Fruit fly (Drosophila melanogaster) whole organism, embryonic: Measurements from ENCODE around the gene CG12539.

Experiments used
- ATbp ChIP-seq: fragments of 200-800 bp; sonication (Bioruptor generic); optimal IDR thresholded peaks from 2 replicates; lab custom pipeline; 2017; ENCODE audit warnings: missing biosample characterization, mild to moderate bottlenecking, missing genetic modification characterization, missing genetic modification reagents
- Adf1 ChIP-seq: fragments of 200-800 bp; sonication (Bioruptor generic); IDR thresholded peaks from 2 replicates; pipeline ENCODE4 v1.3.6; 2022; ENCODE audit warnings: missing biosample characterization, missing genetic modification characterization
- Aef1 ChIP-seq: fragments of 200-800 bp; sonication (Bioruptor generic); IDR thresholded peaks from 3 replicates; pipeline ENCODE4 v1.3.6; 2022; ENCODE audit warnings: missing biosample characterization, missing genetic modification characterization
- Atf-2 ChIP-seq: fragments of 200-800 bp; sonication (Bioruptor generic); optimal IDR thresholded peaks from 2 replicates; lab custom pipeline; 2016; ENCODE audit warnings: missing biosample characterization, missing genetic modification characterization
- B-H1 ChIP-seq: fragments of 200-800 bp; sonication (Bioruptor generic); IDR thresholded peaks from 3 replicates; pipeline ENCODE4 v1.3.6; 2022; ENCODE audit warnings: missing biosample characterization, missing genetic modification characterization
- B-H2 ChIP-seq: fragments of 200-800 bp; sonication (Bioruptor generic); optimal IDR thresholded peaks from 2 replicates; lab custom pipeline; 2018; ENCODE audit warnings: missing biosample characterization, mild to moderate bottlenecking, missing genetic modification characterization
- CG10654 ChIP-seq: fragments of 200-800 bp; sonication (Bioruptor generic); optimal IDR thresholded peaks from 2 replicates; lab custom pipeline; 2016; ENCODE audit warnings: missing biosample characterization, missing genetic modification characterization
- CG11247 ChIP-seq: fragments of 200-800 bp; sonication (Bioruptor generic); IDR thresholded peaks from 2 replicates; pipeline ENCODE4 v1.3.6; 2022; ENCODE audit warnings: missing biosample characterization, missing genetic modification characterization
- CG1233 ChIP-seq: fragments of 200-800 bp; sonication (Bioruptor generic); optimal IDR thresholded peaks from 4 replicates; lab custom pipeline; 2018; ENCODE audit warnings: missing biosample characterization, mild to moderate bottlenecking, missing genetic modification characterization
- CG13424 ChIP-seq: fragments of 200-800 bp; sonication (Bioruptor generic); optimal IDR thresholded peaks from 2 replicates; lab custom pipeline; 2019; ENCODE audit warnings: missing biosample characterization, mild to moderate bottlenecking, missing genetic modification characterization, moderate library complexity
- CG15269 ChIP-seq: fragments of 200-800 bp; sonication (Bioruptor generic); optimal IDR thresholded peaks from 2 replicates; lab custom pipeline; 2018; ENCODE audit warnings: missing biosample characterization, mild to moderate bottlenecking, missing genetic modification characterization, moderate library complexity
- CG30403 ChIP-seq: fragments of 200-800 bp; sonication (Bioruptor generic); optimal IDR thresholded peaks from 3 replicates; lab custom pipeline; 2016; ENCODE audit warnings: missing biosample characterization, missing genetic modification characterization
- CG31224 ChIP-seq: fragments of 200-800 bp; sonication (Bioruptor generic); IDR thresholded peaks from 2 replicates; pipeline ENCODE4 v1.3.6; 2022; ENCODE audit warnings: missing biosample characterization, missing genetic modification characterization
- CG32772 ChIP-seq: fragments of 200-800 bp; sonication (Bioruptor generic); IDR thresholded peaks from 2 replicates; pipeline ENCODE4 v1.3.6; 2022; ENCODE audit warnings: missing biosample characterization, missing genetic modification characterization
- CG34224 ChIP-seq: fragments of 200-800 bp; sonication (Bioruptor generic); IDR thresholded peaks from 3 replicates; pipeline ENCODE4 v1.3.6; 2022; ENCODE audit warnings: missing biosample characterization, missing genetic modification characterization; ENCODE audit not compliant: partially characterized antibody
- CG3838 ChIP-seq: fragments of 200-800 bp; sonication (Bioruptor generic); optimal IDR thresholded peaks from 3 replicates; lab custom pipeline; 2016; ENCODE audit warnings: missing biosample characterization, missing genetic modification characterization
- CG43689 ChIP-seq: fragments of 200-800 bp; sonication (Bioruptor generic); IDR thresholded peaks from 2 replicates; pipeline ENCODE4 v1.3.6; 2022; ENCODE audit warnings: missing biosample characterization, missing genetic modification characterization
- CG4404 ChIP-seq: fragments of 200-800 bp; sonication (Bioruptor generic); IDR thresholded peaks from 2 replicates; pipeline ENCODE4 v1.3.6; 2022; ENCODE audit warnings: missing biosample characterization, missing genetic modification characterization
- CG6689 ChIP-seq: fragments of 200-800 bp; sonication (Bioruptor generic); IDR thresholded peaks from 2 replicates; pipeline ENCODE4 v1.3.6; 2022; ENCODE audit warnings: missing biosample characterization, missing genetic modification characterization
- CG6765 ChIP-seq: fragments of 200-800 bp; sonication (Bioruptor generic); optimal IDR thresholded peaks from 3 replicates; lab custom pipeline; 2017; ENCODE audit warnings: missing biosample characterization, mild to moderate bottlenecking, missing genetic modification characterization
- CG8089 ChIP-seq: fragments of 200-800 bp; sonication (Bioruptor generic); optimal IDR thresholded peaks from 3 replicates; lab custom pipeline; 2016; ENCODE audit warnings: missing biosample characterization, missing genetic modification characterization
- CkIIα-i1 ChIP-seq: fragments of 200-800 bp; sonication (Bioruptor generic); IDR thresholded peaks from 2 replicates; pipeline ENCODE4 v1.3.6; 2022; ENCODE audit warnings: missing biosample characterization, missing genetic modification characterization
- Gsc ChIP-seq: fragments of 200-800 bp; sonication (Bioruptor generic); IDR thresholded peaks from 2 replicates; pipeline ENCODE4 v1.3.6; 2022; ENCODE audit warnings: missing biosample characterization, missing genetic modification characterization
- Gug ChIP-seq: fragments of 200-800 bp; sonication (Bioruptor generic); IDR thresholded peaks from 4 replicates; pipeline ENCODE4 v1.3.6; 2022; ENCODE audit warnings: missing biosample characterization, missing genetic modification characterization
- H2.0 ChIP-seq: fragments of 200-800 bp; sonication (Bioruptor generic); IDR thresholded peaks from 2 replicates; pipeline ENCODE4 v1.3.6; 2022; ENCODE audit warnings: missing biosample characterization, missing genetic modification characterization
- Rfx ChIP-seq: fragments of 200-800 bp; sonication (Bioruptor generic); IDR thresholded peaks from 2 replicates; pipeline ENCODE4 v1.3.6; 2022; ENCODE audit warnings: missing biosample characterization, missing genetic modification characterization
- al ChIP-seq: fragments of 200-800 bp; sonication (Bioruptor generic); IDR thresholded peaks from 2 replicates; pipeline ENCODE4 v1.3.6; 2022; ENCODE audit warnings: missing biosample characterization, missing genetic modification characterization
- bcd ChIP-seq: fragments of 200-800 bp; sonication (Bioruptor generic); optimal IDR thresholded peaks from 2 replicates; lab custom pipeline; 2017; ENCODE audit warnings: missing biosample characterization, mild to moderate bottlenecking, missing genetic modification characterization
- bigmax ChIP-seq: fragments of 200-800 bp; sonication (Bioruptor generic); optimal IDR thresholded peaks from 2 replicates; lab custom pipeline; 2018; ENCODE audit warnings: missing biosample characterization, mild to moderate bottlenecking, missing genetic modification characterization
- cad ChIP-seq: fragments of >200 bp; optimal IDR thresholded peaks from 2 replicates; lab custom pipeline; 2017; ENCODE audit warnings: missing biosample characterization, missing genetic modification characterization
- dan ChIP-seq: fragments of 200-800 bp; sonication (Bioruptor generic); IDR thresholded peaks from 2 replicates; pipeline ENCODE4 v1.3.6; 2022; ENCODE audit warnings: missing biosample characterization, missing genetic modification characterization
- esg ChIP-seq: fragments of 200-800 bp; sonication (Bioruptor generic); conservative IDR thresholded peaks from 2 replicates; pipeline ENCODE4 v1.3.6; 2022; ENCODE audit warnings: missing biosample characterization, missing genetic modification characterization
- ewg ChIP-seq: fragments of 200-800 bp; sonication (Bioruptor generic); optimal IDR thresholded peaks from 3 replicates; lab custom pipeline; 2017; ENCODE audit warnings: mild to moderate bottlenecking, missing biosample characterization, missing genetic modification reagents, missing genetic modification characterization
- eyg ChIP-seq: fragments of 200-800 bp; sonication (Bioruptor generic); optimal IDR thresholded peaks from 3 replicates; lab custom pipeline; 2016; ENCODE audit warnings: missing biosample characterization, missing genetic modification characterization
- fd102C ChIP-seq: fragments of 200-800 bp; sonication (Bioruptor generic); optimal IDR thresholded peaks from 2 replicates; lab custom pipeline; 2018; ENCODE audit warnings: missing biosample characterization, mild to moderate bottlenecking, missing genetic modification characterization, moderate library complexity
- ftz-f1 ChIP-seq: fragments of 200-800 bp; sonication (Bioruptor generic); optimal IDR thresholded peaks from 2 replicates; lab custom pipeline; 2016; ENCODE audit warnings: missing biosample characterization, missing genetic modification characterization
- gcm ChIP-seq: fragments of 200-800 bp; sonication (Bioruptor generic); optimal IDR thresholded peaks from 2 replicates; lab custom pipeline; 2019; ENCODE audit warnings: missing biosample characterization, mild to moderate bottlenecking, missing genetic modification characterization, moderate library complexity
- grn ChIP-seq: fragments of 200-800 bp; sonication (Bioruptor generic); optimal IDR thresholded peaks from 3 replicates; lab custom pipeline; 2017; ENCODE audit warnings: missing biosample characterization, missing genetic modification characterization
- gsb-n ChIP-seq: fragments of 200-800 bp; sonication (Bioruptor generic); optimal IDR thresholded peaks from 3 replicates; lab custom pipeline; 2018; ENCODE audit warnings: missing biosample characterization, mild to moderate bottlenecking, missing genetic modification characterization
- jing ChIP-seq: fragments of 200-800 bp; sonication (Bioruptor generic); optimal IDR thresholded peaks from 2 replicates; lab custom pipeline; 2018; ENCODE audit warnings: missing biosample characterization, mild to moderate bottlenecking, missing genetic modification characterization
- luna ChIP-seq: fragments of 200-800 bp; sonication (Bioruptor generic); optimal IDR thresholded peaks from 2 replicates; lab custom pipeline; 2016; ENCODE audit warnings: missing biosample characterization, missing genetic modification characterization
- mam ChIP-seq: fragments of 200-800 bp; sonication (Bioruptor generic); optimal IDR thresholded peaks from 3 replicates; lab custom pipeline; 2016; ENCODE audit warnings: missing biosample characterization, missing genetic modification characterization
- mld ChIP-seq: fragments of 200-800 bp; sonication (Bioruptor generic); IDR thresholded peaks from 3 replicates; pipeline ENCODE4 v1.3.6; 2022; ENCODE audit warnings: missing biosample characterization, missing genetic modification characterization; ENCODE audit not compliant: partially characterized antibody
- nau ChIP-seq: fragments of 200-800 bp; sonication (Bioruptor generic); optimal IDR thresholded peaks from 3 replicates; lab custom pipeline; 2017; ENCODE audit warnings: missing biosample characterization, mild to moderate bottlenecking, missing genetic modification characterization, missing genetic modification reagents
- peb ChIP-seq: fragments of 200-800 bp; sonication (Bioruptor generic); IDR thresholded peaks from 2 replicates; pipeline ENCODE4 v1.3.6; 2022; ENCODE audit warnings: missing biosample characterization, missing genetic modification characterization
- pita ChIP-seq: fragments of 200-800 bp; sonication (Bioruptor generic); optimal IDR thresholded peaks from 2 replicates; lab custom pipeline; 2017; ENCODE audit warnings: missing biosample characterization, mild to moderate bottlenecking, missing genetic modification characterization
- repo ChIP-seq: fragments of 200-800 bp; sonication (Bioruptor generic); optimal IDR thresholded peaks from 2 replicates; lab custom pipeline; 2016; ENCODE audit warnings: missing biosample characterization, missing genetic modification characterization
- ro ChIP-seq: fragments of 200-800 bp; sonication (Bioruptor generic); IDR thresholded peaks from 2 replicates; pipeline ENCODE4 v1.3.6; 2022; ENCODE audit warnings: missing biosample characterization, missing genetic modification characterization
- sug ChIP-seq: fragments of 200-800 bp; optimal IDR thresholded peaks from 2 replicates; lab custom pipeline; 2019; ENCODE audit warnings: missing biosample characterization, mild to moderate bottlenecking, missing genetic modification characterization, moderate library complexity
- unpg ChIP-seq: fragments of 200-800 bp; sonication (Bioruptor generic); optimal IDR thresholded peaks from 3 replicates; lab custom pipeline; 2018; ENCODE audit warnings: missing biosample characterization, mild to moderate bottlenecking, missing genetic modification characterization, moderate library complexity
- z ChIP-seq: fragments of 200-800 bp; sonication (Bioruptor generic); IDR thresholded peaks from 3 replicates; pipeline ENCODE4 v1.3.6; 2022; ENCODE audit warnings: missing biosample characterization, missing genetic modification characterization

Gene CG12539

DNA sequence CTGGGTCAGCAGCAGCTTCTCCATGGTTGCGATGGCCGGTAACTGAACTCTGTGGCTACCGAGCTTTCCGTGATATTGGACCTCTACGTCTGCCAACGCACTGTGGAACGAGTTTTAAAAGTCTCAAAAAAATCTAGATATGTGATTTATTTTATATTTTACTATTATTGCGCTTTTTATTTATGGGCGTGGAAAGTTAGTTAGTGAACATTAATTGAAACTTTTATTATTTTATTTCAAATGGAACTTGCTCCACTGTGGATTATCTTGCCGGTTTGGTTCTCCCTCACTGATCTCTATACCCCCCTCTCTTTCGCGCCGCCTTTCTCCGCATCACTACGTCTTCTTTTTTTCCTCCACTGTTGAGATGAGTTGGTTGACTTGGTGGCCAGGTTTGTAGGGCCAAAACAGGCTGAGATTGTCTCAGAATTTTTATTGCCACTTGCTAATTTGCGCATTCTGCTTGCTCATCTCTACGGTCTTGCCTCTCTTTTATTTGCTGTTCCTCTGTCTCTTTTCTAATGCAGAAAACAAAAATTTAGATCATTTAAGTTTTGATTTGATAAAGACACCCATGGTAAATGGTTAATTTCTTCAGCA, 4.3 kb upstream of the CG12539 start, which contains the start of gene CG9522 (continued):
- TF ChIP-seq eyg (no peak), bigmax (no peak), ewg (GFP tag; lab: Kevin White, UChicago) (peak; percentile 51), CG43689 (GFP tag; lab: Robert Waterston, UW) (no peak), jing (GFP tag; lab: Kevin White, UChicago) (no peak), pita (GFP tag; lab: Kevin White, UChicago) (no peak), B-H1 (GFP tag; lab: Robert Waterston, UW) (peak; percentile 51), CkIIα-i1 (GFP tag; lab: Robert Waterston, UW) (no peak), CG13424 (tag; lab: Kevin White, UChicago) (peak; percentile 77), CG6689 (GFP tag; lab: Robert Waterston, UW) (peak; percentile 66), dan (GFP tag; lab: Robert Waterston, UW) (no peak), repo (GFP tag; lab: Kevin White, UChicago) (no peak), gcm (GFP tag; lab: Kevin White, UChicago) (peak; percentile 64), Rfx (GFP tag; lab: Robert Waterston, UW) (peak; percentile 76), CG10654 (GFP tag; lab: Kevin White, UChicago) (peak; percentile 40), sug (peak; percentile 3), ATbp (GFP tag; lab: Kevin White, UChicago) (peak; percentile 82), mam (peak; percentile 27), fd102C (no peak), bcd (GFP tag; lab: Kevin White, UChicago) (peak; percentile 72), nau (GFP tag; lab: Kevin White, UChicago) (peak; percentile 30), H2.0 (GFP tag; lab: Robert Waterston, UW) (peak; percentile 63), grn (GFP tag; lab: Kevin White, UChicago) (no peak), cad (GFP tag; lab: Kevin White, UChicago) (no peak), CG31224 (0 out of 2 replicates have a peak, but pooled peaks have one; percentile 32), Atf-2 (GFP tag; lab: Kevin White, UChicago) (no peak), ro (GFP tag; lab: Robert Waterston, UW) (0 out of 2 replicates have a peak, but pooled peaks have one; percentile 33), B-H2 (GFP tag; lab: Kevin White, UChicago) (no peak), luna (GFP tag; lab: Kevin White, UChicago) (no peak), CG11247 (peak; percentile 47; the same call in 1 of the 2 replicates), mld (GFP tag; lab: Robert Waterston, UW) (no peak), gsb-n (tag; lab: Kevin White, UChicago) (peak; percentile 83), ftz-f1 (GFP tag; lab: Kevin White, UChicago) (no peak), Adf1 (GFP tag; lab: Robert Waterston, UW) (no peak), CG32772 (GFP tag; lab: Robert Waterston, UW) (peak; percentile 65), CG3838 (GFP tag; lab: Kevin White, UChicago) (no peak), Aef1 (GFP tag; lab: Robert Waterston, UW) (peak; percentile 66), esg (GFP tag; lab: Robert Waterston, UW) (peak; percentile 68), unpg (GFP tag; lab: Kevin White, UChicago) (peak; percentile 85), CG1233 (peak; percentile 65), CG6765 (GFP tag; lab: Kevin White, UChicago) (peak; percentile 2), Gug (peak; percentile 24; the same call in 2 of the 4 replicates), Gsc (GFP tag; lab: Robert Waterston, UW) (peak; percentile 22; the same call in 1 of the 2 replicates), z (no peak), CG34224 (GFP tag; lab: Robert Waterston, UW) (no peak), CG15269 (peak; percentile 76), al (GFP tag; lab: Robert Waterston, UW) (peak; percentile 66; the same call in 1 of the 2 replicates), CG4404 (GFP tag; lab: Robert Waterston, UW) (peak; percentile 49), peb (GFP tag; lab: Robert Waterston, UW) (peak; percentile 68), CG8089 (GFP tag; lab: Kevin White, UChicago) (no peak), CG30403 (GFP tag; lab: Kevin White, UChicago) (peak; percentile 50)
